Fruit fly (Drosophila melanogaster) whole organism, pupa: ENCODE data around the gene nAChRalpha7.

Source experiments
- CG10348 ChIP-seq: fragments of 200-800 bp; sonication (Bioruptor generic); IDR thresholded peaks from 2 replicates; pipeline ENCODE4 v1.3.6; 2022; ENCODE audit warnings: missing biosample characterization, missing genetic modification characterization
- CG12605 ChIP-seq: fragments of 200-800 bp; sonication (Bioruptor generic); IDR thresholded peaks from 2 replicates; pipeline ENCODE4 v1.3.6; 2022; ENCODE audit warnings: missing biosample characterization, missing genetic modification characterization
- CG13204 ChIP-seq: fragments of 200-800 bp; sonication (Bioruptor generic); optimal IDR thresholded peaks from 2 replicates; lab custom pipeline; 2018; ENCODE audit warnings: missing biosample characterization, mild to moderate bottlenecking, missing genetic modification characterization, moderate library complexity
- CG14655 ChIP-seq: fragments of 200-800 bp; sonication (Bioruptor generic); optimal IDR thresholded peaks from 3 replicates; lab custom pipeline; 2017; ENCODE audit warnings: mild to moderate bottlenecking, missing biosample characterization, missing genetic modification reagents, missing genetic modification characterization
- CG15710 ChIP-seq: fragments of 200-800 bp; sonication (Bioruptor generic); optimal IDR thresholded peaks from 2 replicates; lab custom pipeline; 2018; ENCODE audit warnings: missing biosample characterization, mild to moderate bottlenecking, missing genetic modification characterization, moderate library complexity
- CG17806 ChIP-seq: fragments of 200-800 bp; sonication (Bioruptor generic); optimal IDR thresholded peaks from 2 replicates; lab custom pipeline; 2018; ENCODE audit warnings: missing biosample characterization, mild to moderate bottlenecking, missing genetic modification characterization, moderate library complexity
- CG32121 ChIP-seq: fragments of 200-800 bp; sonication (Bioruptor generic); IDR thresholded peaks from 2 replicates; pipeline ENCODE4 v1.3.6; 2022; ENCODE audit warnings: missing biosample characterization, missing genetic modification characterization
- CG34367 ChIP-seq: fragments of 200-800 bp; sonication (Bioruptor generic); optimal IDR thresholded peaks from 2 replicates; lab custom pipeline; 2018; ENCODE audit warnings: missing biosample characterization, mild to moderate bottlenecking, missing genetic modification characterization
- CG4496 ChIP-seq: fragments of 200-800 bp; sonication (Bioruptor generic); IDR thresholded peaks from 3 replicates; pipeline ENCODE4 v1.3.6; 2022; ENCODE audit warnings: missing biosample characterization, missing genetic modification characterization
- CG8159 ChIP-seq: fragments of 200-800 bp; sonication (Bioruptor generic); optimal IDR thresholded peaks from 3 replicates; lab custom pipeline; 2018; ENCODE audit warnings: missing biosample characterization, mild to moderate bottlenecking, missing genetic modification characterization, moderate library complexity
- CG8301 ChIP-seq: fragments of 200-800 bp; sonication (Bioruptor generic); optimal IDR thresholded peaks from 2 replicates; lab custom pipeline; 2018; ENCODE audit warnings: missing biosample characterization, mild to moderate bottlenecking, missing genetic modification characterization
- CG9948 ChIP-seq: fragments of 200-800 bp; sonication (Bioruptor generic); optimal IDR thresholded peaks from 2 replicates; lab custom pipeline; 2018; ENCODE audit warnings: missing biosample characterization, mild to moderate bottlenecking, missing genetic modification characterization, moderate library complexity
- D1 ChIP-seq: fragments of 200-800 bp; sonication (Bioruptor generic); optimal IDR thresholded peaks from 2 replicates; lab custom pipeline; 2018; ENCODE audit warnings: missing biosample characterization, mild to moderate bottlenecking, missing genetic modification characterization, moderate library complexity
- EcR ChIP-seq: fragments of 200-800 bp; sonication (Bioruptor generic); optimal IDR thresholded peaks from 3 replicates; lab custom pipeline; 2019; ENCODE audit warnings: missing biosample characterization, missing genetic modification characterization, mild to moderate bottlenecking, moderate library complexity, missing genetic modification reagents
- Ets98B ChIP-seq: fragments of 200-800 bp; sonication (Bioruptor generic); IDR thresholded peaks from 2 replicates; pipeline ENCODE4 v1.3.6; 2022; ENCODE audit warnings: missing biosample characterization, missing genetic modification characterization
- Pif1A ChIP-seq: fragments of 200-800 bp; sonication (Bioruptor generic); optimal IDR thresholded peaks from 3 replicates; lab custom pipeline; 2016; ENCODE audit warnings: missing biosample characterization, missing genetic modification characterization
- Pif1B ChIP-seq: fragments of 200-800 bp; sonication (Bioruptor generic); optimal IDR thresholded peaks from 3 replicates; lab custom pipeline; 2016; ENCODE audit warnings: missing biosample characterization, missing genetic modification characterization
- Snoo ChIP-seq: fragments of 200-800 bp; sonication (Bioruptor generic); optimal IDR thresholded peaks from 3 replicates; lab custom pipeline; 2017; ENCODE audit warnings: missing biosample characterization, mild to moderate bottlenecking, missing genetic modification characterization, inconsistent platforms
- fd96Ca ChIP-seq: fragments of 200-800 bp; sonication (Bioruptor generic); IDR thresholded peaks from 3 replicates; pipeline ENCODE4 v1.3.6; 2022; ENCODE audit warnings: missing biosample characterization, missing genetic modification characterization
- gl ChIP-seq: fragments of 200-800 bp; sonication (Bioruptor generic); optimal IDR thresholded peaks from 2 replicates; lab custom pipeline; 2018; ENCODE audit warnings: missing biosample characterization, mild to moderate bottlenecking, missing genetic modification characterization
- rn ChIP-seq: fragments of 200-800 bp; sonication (Bioruptor generic); IDR thresholded peaks from 2 replicates; pipeline ENCODE4 v1.3.6; 2022; ENCODE audit warnings: missing biosample characterization, missing genetic modification characterization

The nAChRalpha7 gene

dm6 chrX:19306531-19306930, 41.7 kb downstream of the nAChRalpha7 start:
- 0 out of 3 replicates have a peak, but pooled peaks have one; percentile 11 for TF ChIP-seq fd96Ca (GFP tag; lab: Robert Waterston, UW)
- TF ChIP-seq CG12605 (GFP tag; lab: Robert Waterston, UW), result no peak
- TF ChIP-seq CG14655, result no peak
- TF ChIP-seq, all 21 proteins: peak for 1

- TF ChIP-seq CG32121 (GFP tag; lab: Robert Waterston, UW) (no peak), CG9948 (tag; lab: Kevin White, UChicago) (no peak), D1 (tag; lab: Kevin White, UChicago) (no peak), CG4496 (GFP tag; lab: Robert Waterston, UW) (0 out of 3 replicates have a peak, but pooled peaks have one; percentile 19)
Measured at dm6 chrX:19305172-19305571, 43.1 kb downstream of the nAChRalpha7 start.

- no peak for TF ChIP-seq CG8159 (tag; lab: Kevin White, UChicago)
- TF ChIP-seq CG32121 (GFP tag; lab: Robert Waterston, UW), result no peak
Measured at dm6 chrX:19299367-19299766, 48.9 kb downstream of the nAChRalpha7 start.

dm6 chrX:19298785-19299114, 49.5 kb downstream of the nAChRalpha7 start:
- TF ChIP-seq Pif1A (peak; percentile 37), CG9948 (tag; lab: Kevin White, UChicago) (peak; percentile 42), CG14655 (peak; percentile 39), gl (tag; lab: Kevin White, UChicago) (no peak), CG10348 (GFP tag; lab: Robert Waterston, UW) (no peak), CG34367 (peak; percentile 28), CG15710 (tag; lab: Kevin White, UChicago) (peak; percentile 50), fd96Ca (GFP tag; lab: Robert Waterston, UW) (no peak), rn (GFP tag; lab: Robert Waterston, UW) (no peak), EcR (peak; percentile 84), Ets98B (GFP tag; lab: Robert Waterston, UW) (peak; percentile 52; the same call in 1 of the 2 replicates), CG12605 (GFP tag; lab: Robert Waterston, UW) (peak; percentile 43; the same call in 1 of the 2 replicates), Snoo (tag; lab: Kevin White, UChicago) (no peak), CG8159 (tag; lab: Kevin White, UChicago) (peak; percentile 60), CG8301 (peak; percentile 60), Pif1B (GFP tag; lab: Kevin White, UChicago) (peak; percentile 53), CG17806 (tag; lab: Kevin White, UChicago) (peak; percentile 53), CG13204 (no peak), CG4496 (GFP tag; lab: Robert Waterston, UW) (peak; percentile 86), D1 (tag; lab: Kevin White, UChicago) (peak; percentile 23), CG32121 (GFP tag; lab: Robert Waterston, UW) (peak; percentile 48; the same call in 1 of the 2 replicates)

- TF ChIP-seq CG9948 (tag; lab: Kevin White, UChicago) (peak; percentile 99), CG4496 (GFP tag; lab: Robert Waterston, UW) (peak; percentile 97), Ets98B (GFP tag; lab: Robert Waterston, UW) (peak; percentile 92), CG34367 (peak; percentile 96), D1 (tag; lab: Kevin White, UChicago) (peak; percentile 97), Pif1B (GFP tag; lab: Kevin White, UChicago) (peak; percentile 98), CG8159 (tag; lab: Kevin White, UChicago) (peak; percentile 99), EcR (peak; percentile 38), CG12605 (GFP tag; lab: Robert Waterston, UW) (peak; percentile 91), CG13204 (peak; percentile 98), gl (tag; lab: Kevin White, UChicago) (peak; percentile 95), Pif1A (peak; percentile 98), CG10348 (GFP tag; lab: Robert Waterston, UW) (peak; percentile 91), fd96Ca (GFP tag; lab: Robert Waterston, UW) (peak; percentile 97), CG17806 (tag; lab: Kevin White, UChicago) (peak; percentile 96), CG8301 (peak; percentile 98), rn (GFP tag; lab: Robert Waterston, UW) (peak; percentile 85), Snoo (tag; lab: Kevin White, UChicago) (peak; percentile 98), CG14655 (peak; percentile 99), CG15710 (tag; lab: Kevin White, UChicago) (peak; percentile 98), CG32121 (GFP tag; lab: Robert Waterston, UW) (peak; percentile 95)
- TF ChIP-seq, all 21 proteins: peak for 21
Measured at dm6 chrX:19297899-19298784, 50.1 kb downstream of the nAChRalpha7 start, which contains the start of gene CG8034. CG8034 (minus strand) TSS chrX:19298162.

dm6 chrX:19295831-19296423, 52.3 kb downstream of the nAChRalpha7 start:
- TF ChIP-seq CG12605 (GFP tag; lab: Robert Waterston, UW) (no peak), EcR (peak; percentile 64)
- TF ChIP-seq, all 21 proteins: peak for 1
